Fruit fly (Drosophila melanogaster) whole organism, adult: Measurements from ENCODE around the gene Shawl.

Experiments
- CG5204 ChIP-seq: fragments of 200-800 bp; sonication (Bioruptor generic); optimal IDR thresholded peaks from 2 replicates; lab custom pipeline; 2016; ENCODE audit warnings: missing biosample characterization, missing genetic modification characterization
- CG7101 ChIP-seq: fragments of 200-800 bp; sonication (Bioruptor generic); optimal IDR thresholded peaks from 2 replicates; lab custom pipeline; 2018; ENCODE audit warnings: missing biosample characterization, mild to moderate bottlenecking, missing genetic modification characterization, moderate library complexity
- Crg-1 ChIP-seq: fragments of 200-800 bp; sonication (Bioruptor generic); optimal IDR thresholded peaks from 2 replicates; lab custom pipeline; 2016; ENCODE audit warnings: missing biosample characterization, missing genetic modification characterization
- Hr96 ChIP-seq: fragments of 200-800 bp; sonication (Bioruptor generic); optimal IDR thresholded peaks from 2 replicates; lab custom pipeline; 2016; ENCODE audit warnings: missing biosample characterization, missing genetic modification characterization
- Mnt ChIP-seq: fragments of 200-800 bp; sonication (Bioruptor generic); optimal IDR thresholded peaks from 2 replicates; lab custom pipeline; 2016; ENCODE audit warnings: missing biosample characterization, mild to moderate bottlenecking, missing genetic modification characterization
- cic ChIP-seq: fragments of 200-800 bp; sonication (Bioruptor generic); optimal IDR thresholded peaks from 2 replicates; lab custom pipeline; 2017; ENCODE audit warnings: missing biosample characterization, mild to moderate bottlenecking, missing genetic modification characterization, moderate library complexity
- kay ChIP-seq: fragments of 200-800 bp; sonication (Bioruptor generic); peaks from one replicate; lab custom pipeline; 2016; ENCODE audit warnings: missing biosample characterization, missing genetic modification characterization, borderline replicate concordance
- toe ChIP-seq: fragments of 200-800 bp; sonication (Bioruptor generic); optimal IDR thresholded peaks from 2 replicates; lab custom pipeline; 2016; ENCODE audit warnings: missing biosample characterization, missing genetic modification characterization

DNA sequence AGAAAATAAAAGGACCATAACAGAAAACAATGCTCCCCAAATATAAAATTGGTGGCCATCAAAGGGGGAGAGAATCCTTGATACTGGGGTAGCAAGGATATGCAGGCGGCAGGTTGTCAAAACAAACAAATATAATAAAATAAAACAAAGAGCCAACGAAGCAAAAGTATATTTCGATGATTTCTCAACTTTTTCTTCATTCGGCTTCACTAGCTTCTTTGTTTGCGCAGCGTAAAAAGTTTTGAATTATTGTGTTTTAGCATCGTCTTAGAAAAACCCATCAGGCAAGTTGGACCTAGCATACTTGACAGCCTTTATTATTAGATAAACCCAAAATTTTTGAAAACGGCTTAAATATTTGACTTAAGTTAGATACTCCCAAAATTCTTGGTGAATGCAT lies 72.4 kb downstream of the Shawl start, which contains the start of gene CG3748:
- TF ChIP-seq CG7101 (tag; lab: Kevin White, UChicago) (no peak), CG5204 (no peak), Mnt (no peak), toe (GFP tag; lab: Kevin White, UChicago) (no peak), cic (GFP tag; lab: Kevin White, UChicago) (no peak), Hr96 (no peak), Crg-1 (GFP tag; lab: Kevin White, UChicago) (no peak), kay (GFP tag; lab: Kevin White, UChicago) (no peak)
